Worm (Caenorhabditis elegans): ENCODE data around the gene scc-1.

The scc-1 gene

DNA sequence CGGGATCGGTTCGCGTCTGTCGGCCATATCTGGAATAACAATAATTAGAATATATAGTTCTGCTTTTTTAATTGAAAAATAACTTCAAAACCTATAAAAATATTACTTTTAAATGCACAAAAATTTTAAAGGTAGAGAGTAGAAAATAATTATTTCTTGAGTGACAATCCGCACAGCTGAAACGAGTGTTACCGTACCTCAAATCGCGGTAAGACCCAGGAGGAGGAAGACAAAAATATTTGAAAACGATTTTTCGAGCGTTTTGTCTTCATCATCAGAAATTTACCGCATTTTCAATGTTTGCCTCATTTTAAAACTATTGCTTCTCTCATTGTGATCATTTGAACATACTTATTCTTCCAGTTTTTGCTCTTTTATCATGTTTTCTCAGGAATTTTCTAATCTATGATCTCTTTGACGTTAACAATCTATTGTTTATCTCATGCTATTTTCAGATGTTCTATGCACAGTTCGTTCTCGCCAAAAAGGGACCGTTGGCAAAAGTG lies at the start of gene scc-1, which contains the start of gene rpn-5:
Gene scc-1, plus strand, starts transcription at position 456 of the 506 bp plus-strand sequence.
Gene rpn-5, minus strand, starts transcription at position 162 of the 506 bp plus-strand sequence.
- no peak for TF ChIP-seq tbx-37 (GFP tag; conservative IDR thresholded peaks at IDR 0.05)
- no peak for TF ChIP-seq scrt-1 (GFP tag; IDR thresholded peaks at IDR 0.05)
- TF ChIP-seq pes-1 (GFP tag; IDR thresholded peaks at IDR 0.05): no peak
- no peak for TF ChIP-seq ets-7 (tag; optimal IDR thresholded peaks at IDR 0.05)

DNA sequence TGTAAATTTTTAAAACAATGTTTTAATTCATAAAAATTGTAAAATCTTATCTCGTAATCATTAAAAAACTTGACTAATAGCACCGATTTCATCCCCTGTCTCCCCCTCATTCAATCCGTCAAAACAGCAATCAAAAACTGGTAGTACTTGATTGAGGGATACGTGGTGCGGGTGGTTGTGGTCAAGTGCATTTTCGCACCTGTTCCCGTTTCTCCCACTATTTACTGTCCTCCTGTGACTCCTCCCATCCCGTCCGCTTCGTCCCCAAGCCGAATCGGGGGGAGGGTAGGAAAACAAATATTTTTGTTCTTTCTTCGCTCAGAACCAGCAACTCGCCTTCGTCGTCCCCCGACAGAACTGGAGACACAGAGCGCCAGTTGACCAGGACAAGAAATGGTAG lies 49.7 kb upstream of the scc-1 start, which contains the start of gene lgc-27:
Gene lgc-27, plus strand, starts transcription at position 301 of the 400 bp plus-strand sequence.
- TF ChIP-seq hmbx-1 (tag; optimal IDR thresholded peaks at IDR 0.05) (no peak), pes-1 (GFP tag; IDR thresholded peaks at IDR 0.05) (no peak), ama-1 (optimal IDR thresholded peaks at IDR 0.05) (no peak), flt-1 (GFP tag; IDR thresholded peaks at IDR 0.05) (no peak), hnd-1 (tag; optimal IDR thresholded peaks at IDR 0.05) (no peak), hmg-4 (GFP tag; optimal IDR thresholded peaks at IDR 0.05) (no peak), ceh-13 (GFP tag; optimal IDR thresholded peaks at IDR 0.05) (no peak), tbx-11 (GFP tag; IDR thresholded peaks at IDR 0.05) (no peak), tbx-37 (GFP tag; conservative IDR thresholded peaks at IDR 0.05) (no peak), ets-7 (tag; optimal IDR thresholded peaks at IDR 0.05) (no peak), scrt-1 (GFP tag; IDR thresholded peaks at IDR 0.05) (no peak), sea-1 (GFP tag; conservative IDR thresholded peaks at IDR 0.05) (no peak), F13C5.2 (tag; optimal IDR thresholded peaks at IDR 0.05) (no peak), ceh-36 (tag; optimal IDR thresholded peaks at IDR 0.05) (no peak), tra-4 (tag; optimal IDR thresholded peaks at IDR 0.05) (no peak), B0310.2 (tag; optimal IDR thresholded peaks at IDR 0.05) (no peak), aly-1 (tag; optimal IDR thresholded peaks at IDR 0.05) (no peak)

DNA sequence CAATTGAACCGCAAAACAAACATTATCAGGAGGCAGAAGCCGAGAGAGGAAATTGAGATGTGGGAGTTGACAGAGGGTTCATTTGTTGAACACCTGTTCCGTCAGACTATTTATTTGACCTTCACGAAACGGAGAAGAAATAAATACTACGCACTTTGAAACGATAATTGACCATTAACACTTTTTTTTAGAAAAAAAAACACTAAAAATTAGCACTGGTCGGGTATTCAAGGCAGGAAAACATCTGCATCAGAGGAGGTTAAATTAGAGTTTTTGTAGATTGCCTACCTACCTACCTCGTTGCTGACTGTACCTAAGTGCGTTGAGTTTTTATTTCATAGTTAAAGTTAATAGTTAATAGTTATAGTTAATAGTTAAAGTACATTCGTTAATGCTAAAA lies 48.4 kb upstream of the scc-1 start:
- TF ChIP-seq pes-1 (GFP tag; IDR thresholded peaks at IDR 0.05) (no peak), ceh-13 (GFP tag; optimal IDR thresholded peaks at IDR 0.05) (no peak), hmg-4 (GFP tag; optimal IDR thresholded peaks at IDR 0.05) (no peak)

- TF ChIP-seq flt-1 (GFP tag; IDR thresholded peaks at IDR 0.05) (no peak), scrt-1 (GFP tag; IDR thresholded peaks at IDR 0.05) (no peak), sea-1 (GFP tag; conservative IDR thresholded peaks at IDR 0.05) (no peak), pes-1 (GFP tag; IDR thresholded peaks at IDR 0.05) (no peak), hnd-1 (tag; optimal IDR thresholded peaks at IDR 0.05) (no peak), F13C5.2 (tag; optimal IDR thresholded peaks at IDR 0.05) (no peak), hmg-4 (GFP tag; optimal IDR thresholded peaks at IDR 0.05) (no peak), tra-4 (tag; optimal IDR thresholded peaks at IDR 0.05) (no peak), ceh-13 (GFP tag; optimal IDR thresholded peaks at IDR 0.05) (no peak), tbx-37 (GFP tag; conservative IDR thresholded peaks at IDR 0.05) (no peak), B0310.2 (tag; optimal IDR thresholded peaks at IDR 0.05) (no peak), hmbx-1 (tag; optimal IDR thresholded peaks at IDR 0.05) (no peak), ama-1 (optimal IDR thresholded peaks at IDR 0.05) (no peak), aly-1 (tag; optimal IDR thresholded peaks at IDR 0.05) (no peak), ets-7 (tag; optimal IDR thresholded peaks at IDR 0.05) (no peak), tbx-11 (GFP tag; IDR thresholded peaks at IDR 0.05) (no peak), ceh-36 (tag; optimal IDR thresholded peaks at IDR 0.05) (no peak)
Observed at ce11 chrII:4655834-4656233, 42.7 kb upstream of the scc-1 start, which contains the start of gene fut-6. TSS of gene fut-6 (minus strand) at chrII:4655934.

DNA sequence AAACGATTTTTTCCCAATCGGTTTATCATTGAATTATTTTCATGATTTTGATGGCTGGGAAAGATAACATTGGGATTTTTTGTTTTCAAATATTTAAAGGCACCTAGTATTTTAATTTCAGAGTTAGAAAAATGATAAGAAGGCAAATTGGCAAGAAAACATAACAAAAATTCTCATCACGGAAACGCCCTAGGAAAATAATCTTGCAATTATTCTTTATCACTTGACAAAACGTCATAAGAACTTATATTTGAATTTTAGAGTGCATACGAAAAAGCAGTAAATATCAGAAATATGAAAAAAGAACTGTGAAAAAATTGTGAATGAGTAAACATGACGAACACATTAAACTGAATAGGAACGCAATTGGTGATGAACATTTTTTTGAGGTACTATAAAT lies 41.2 kb upstream of the scc-1 start:
- TF ChIP-seq B0310.2 (tag; optimal IDR thresholded peaks at IDR 0.05): no peak
- no peak for TF ChIP-seq hnd-1 (tag; optimal IDR thresholded peaks at IDR 0.05)
- no peak for TF ChIP-seq ets-7 (tag; optimal IDR thresholded peaks at IDR 0.05)
- no peak for TF ChIP-seq sea-1 (GFP tag; conservative IDR thresholded peaks at IDR 0.05)
- no peak for TF ChIP-seq tbx-37 (GFP tag; conservative IDR thresholded peaks at IDR 0.05)

ce11 chrII:4658245-4658644 lies 40.3 kb upstream of the scc-1 start:
- TF ChIP-seq flt-1 (GFP tag; IDR thresholded peaks at IDR 0.05) (no peak), ets-7 (tag; optimal IDR thresholded peaks at IDR 0.05) (no peak), pes-1 (GFP tag; IDR thresholded peaks at IDR 0.05) (no peak), aly-1 (tag; optimal IDR thresholded peaks at IDR 0.05) (no peak), ceh-13 (GFP tag; optimal IDR thresholded peaks at IDR 0.05) (no peak), sea-1 (GFP tag; conservative IDR thresholded peaks at IDR 0.05) (no peak), B0310.2 (tag; optimal IDR thresholded peaks at IDR 0.05) (no peak), tbx-11 (GFP tag; IDR thresholded peaks at IDR 0.05) (no peak), hmbx-1 (tag; optimal IDR thresholded peaks at IDR 0.05) (no peak), ama-1 (optimal IDR thresholded peaks at IDR 0.05) (no peak), ceh-36 (tag; optimal IDR thresholded peaks at IDR 0.05) (no peak), F13C5.2 (tag; optimal IDR thresholded peaks at IDR 0.05) (no peak)

ce11 chrII:4661278-4661677 lies 37.2 kb upstream of the scc-1 start, which contains the start of gene T05A7.13:
TSS of gene T05A7.13 (minus strand) at chrII:4661378.
- TF ChIP-seq F13C5.2 (tag; optimal IDR thresholded peaks at IDR 0.05) (no peak), ceh-13 (GFP tag; optimal IDR thresholded peaks at IDR 0.05) (no peak), flt-1 (GFP tag; IDR thresholded peaks at IDR 0.05) (no peak), ceh-36 (tag; optimal IDR thresholded peaks at IDR 0.05) (no peak), pes-1 (GFP tag; IDR thresholded peaks at IDR 0.05) (no peak), aly-1 (tag; optimal IDR thresholded peaks at IDR 0.05) (no peak), ets-7 (tag; optimal IDR thresholded peaks at IDR 0.05) (no peak), hmbx-1 (tag; optimal IDR thresholded peaks at IDR 0.05) (no peak), tbx-37 (GFP tag; conservative IDR thresholded peaks at IDR 0.05) (no peak), hmg-4 (GFP tag; optimal IDR thresholded peaks at IDR 0.05) (no peak), tbx-11 (GFP tag; IDR thresholded peaks at IDR 0.05) (no peak), ama-1 (optimal IDR thresholded peaks at IDR 0.05) (no peak)

- TF ChIP-seq hmbx-1 (tag; optimal IDR thresholded peaks at IDR 0.05): no peak
- no peak for TF ChIP-seq hmg-4 (GFP tag; optimal IDR thresholded peaks at IDR 0.05)
- TF ChIP-seq ama-1 (optimal IDR thresholded peaks at IDR 0.05): no peak
- no peak for TF ChIP-seq tbx-37 (GFP tag; conservative IDR thresholded peaks at IDR 0.05)
- TF ChIP-seq ets-7 (tag; optimal IDR thresholded peaks at IDR 0.05): no peak
- no peak for TF ChIP-seq scrt-1 (GFP tag; IDR thresholded peaks at IDR 0.05)
- no peak for TF ChIP-seq ceh-36 (tag; optimal IDR thresholded peaks at IDR 0.05)
Observed at ce11 chrII:4663186-4663585, 35.3 kb upstream of the scc-1 start, which contains the start of gene T05A7.12. TSS of gene T05A7.12 (minus strand) at chrII:4663286.

Data from whole organism, early embryonic.